Fruit fly (Drosophila melanogaster): ENCODE measurements around the gene CG34273.

DNA sequence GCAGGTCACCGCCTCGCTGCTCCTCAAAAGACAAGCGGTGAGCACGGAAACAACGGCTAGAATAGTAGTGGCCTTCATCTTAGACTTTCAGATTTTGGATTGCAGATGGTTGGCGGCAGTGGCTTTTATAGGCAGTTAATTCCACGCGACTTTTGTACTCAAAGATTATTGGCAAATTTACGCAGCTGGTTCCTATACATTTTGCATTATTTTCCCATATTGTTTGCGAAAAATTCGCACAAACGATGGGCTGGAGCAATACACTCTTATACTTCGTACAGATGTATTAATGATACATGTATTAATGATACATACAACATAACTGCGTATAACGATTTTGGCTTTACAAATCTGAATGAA lies 47.8 kb downstream of the CG34273 start, which contains the start of gene CG8087:
- TF ChIP-seq psq (optimal IDR thresholded peaks at IDR 0.05), result no peak
- TF ChIP-seq usp (GFP tag; optimal IDR thresholded peaks at IDR 0.05), result no peak
- TF ChIP-seq pan (optimal IDR thresholded peaks at IDR 0.05), result no peak
- TF ChIP-seq EcR (GFP tag; optimal IDR thresholded peaks at IDR 0.05), result no peak
- no peak for TF ChIP-seq CG8478 (optimal IDR thresholded peaks at IDR 0.05)
